Fruit fly (Drosophila melanogaster): ENCODE data around the gene verm.
A peak's percentile ranks its signal among the peaks of the same experiment; 100 is the strongest.

The verm gene

DNA sequence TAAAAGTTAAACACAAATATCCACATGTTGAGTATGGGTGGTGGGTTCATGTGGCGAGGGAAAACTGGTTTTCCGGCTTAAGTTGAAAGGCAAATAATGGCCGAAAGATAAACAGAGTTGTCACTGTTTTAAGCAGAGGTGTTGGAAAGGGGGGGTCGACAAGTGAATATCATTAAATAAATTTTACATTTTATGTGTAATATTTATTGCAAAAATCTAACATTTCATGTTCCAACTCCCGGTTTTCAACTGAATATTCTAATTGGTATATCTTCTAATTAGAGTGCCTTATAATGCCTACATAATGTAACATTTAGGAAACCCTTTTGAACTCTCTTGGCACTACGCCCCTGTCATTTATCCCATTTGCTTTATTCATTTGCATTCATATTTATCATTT is 39.1 kb downstream of the verm start (continued):
- TF ChIP-seq Abd-B (GFP tag; optimal IDR thresholded peaks at IDR 0.05) (peak; percentile 25), CG2712 (tag; optimal IDR thresholded peaks at IDR 0.05) (peak; percentile 77), org-1 (GFP tag; optimal IDR thresholded peaks at IDR 0.05) (peak; percentile 47), CG7839 (tag; optimal IDR thresholded peaks at IDR 0.05) (peak; percentile 68), stc (GFP tag; IDR thresholded peaks at IDR 0.05) (peak; percentile 55), h (optimal IDR thresholded peaks at IDR 0.05) (no peak), lab (GFP tag; optimal IDR thresholded peaks at IDR 0.05) (peak; percentile 49), Gug (GFP tag; IDR thresholded peaks at IDR 0.05) (peak; percentile 22; the same call in 1 of the 4 replicates), fd102C (GFP tag; optimal IDR thresholded peaks at IDR 0.05) (no peak), seq (GFP tag; IDR thresholded peaks at IDR 0.05) (0 out of 2 replicates have a peak, but pooled peaks have one; percentile 19), crc (GFP tag; optimal IDR thresholded peaks at IDR 0.05) (no peak), gcm (GFP tag; optimal IDR thresholded peaks at IDR 0.05) (peak; percentile 58), HLH4C (GFP tag; IDR thresholded peaks at IDR 0.05; ENCODE audit: partially characterized antibody) (no peak), br (optimal IDR thresholded peaks at IDR 0.05) (no peak), cwo (GFP tag; optimal IDR thresholded peaks at IDR 0.05) (no peak), B-H1 (GFP tag; IDR thresholded peaks at IDR 0.05) (peak; percentile 38; the same call in 2 of the 3 replicates), CG18619 (GFP tag; optimal IDR thresholded peaks at IDR 0.05) (peak; percentile 36), ATbp (GFP tag; optimal IDR thresholded peaks at IDR 0.05) (peak; percentile 63), Rx (GFP tag; IDR thresholded peaks at IDR 0.05) (0 out of 2 replicates have a peak, but pooled peaks have one; percentile 15), caup (GFP tag; optimal IDR thresholded peaks at IDR 0.05; ENCODE audit: severe bottlenecking) (peak; percentile 34), Mrtf (GFP tag; IDR thresholded peaks at IDR 0.05) (peak; percentile 57; the same call in 2 of the 3 replicates), lbe (GFP tag; optimal IDR thresholded peaks at IDR 0.05) (no peak), CG11456 (GFP tag; IDR thresholded peaks at IDR 0.05) (no peak; the same call in 2 of the 3 replicates), jigr1 (GFP tag; IDR thresholded peaks at IDR 0.05) (no peak), CG4730 (GFP tag; IDR thresholded peaks at IDR 0.05) (no peak), Elba2 (GFP tag; optimal IDR thresholded peaks at IDR 0.05) (no peak), grn (GFP tag; optimal IDR thresholded peaks at IDR 0.05) (no peak), nau (GFP tag; optimal IDR thresholded peaks at IDR 0.05) (no peak), ems (GFP tag; optimal IDR thresholded peaks at IDR 0.05) (peak; percentile 24), Lhr (GFP tag; optimal IDR thresholded peaks at IDR 0.05) (peak; percentile 21), CG12071 (GFP tag; optimal IDR thresholded peaks at IDR 0.05) (no peak), inv (GFP tag; IDR thresholded peaks at IDR 0.05; ENCODE audit: partially characterized antibody) (no peak), gem (tag; optimal IDR thresholded peaks at IDR 0.05) (peak; percentile 76), Oaz (GFP tag; IDR thresholded peaks at IDR 0.05) (no peak), da (GFP tag; optimal IDR thresholded peaks at IDR 0.05) (no peak), Poxn (GFP tag; IDR thresholded peaks at IDR 0.05) (no peak), CG12391 (tag; optimal IDR thresholded peaks at IDR 0.05) (peak; percentile 38), unc-4 (GFP tag; IDR thresholded peaks at IDR 0.05; ENCODE audit: partially characterized antibody) (no peak), Dp (GFP tag; optimal IDR thresholded peaks at IDR 0.05) (no peak), CG5180 (GFP tag; optimal IDR thresholded peaks at IDR 0.05) (peak; percentile 56), CG10321 (GFP tag; IDR thresholded peaks at IDR 0.05) (no peak), zfh1 (GFP tag; IDR thresholded peaks at IDR 0.05) (0 out of 3 replicates have a peak, but pooled peaks have one; percentile 36), CG32772 (GFP tag; IDR thresholded peaks at IDR 0.05) (peak; percentile 22; the same call in 1 of the 2 replicates), ab (GFP tag; optimal IDR thresholded peaks at IDR 0.05) (no peak), CG12659 (GFP tag; optimal IDR thresholded peaks at IDR 0.05) (peak; percentile 29), kni (GFP tag; optimal IDR thresholded peaks at IDR 0.05) (peak; percentile 68), az2 (GFP tag; optimal IDR thresholded peaks at IDR 0.05) (peak; percentile 44), CG15073 (GFP tag; optimal IDR thresholded peaks at IDR 0.05) (peak; percentile 6), CG17612 (GFP tag; IDR thresholded peaks at IDR 0.05) (no peak), hth (optimal IDR thresholded peaks at IDR 0.05) (no peak), ato (GFP tag; IDR thresholded peaks at IDR 0.05; ENCODE audit: partially characterized antibody) (no peak)

Data from whole organism, embryonic.